Worm (Caenorhabditis elegans) whole organism, early embryonic: ENCODE results near the gene Y43F8B.10.

Experiments
- aly-1 ChIP-seq: sonication (generic microtip); optimal IDR thresholded peaks from 2 replicates; lab custom pipeline; 2016; ENCODE audit warnings: missing genetic modification characterization, missing compliant biosample characterization
- ama-1 ChIP-seq: fragments of 150-350 bp; optimal IDR thresholded peaks from 2 replicates; lab custom pipeline; 2014
- ceh-36 ChIP-seq: sonication (generic microtip); optimal IDR thresholded peaks from 2 replicates; lab custom pipeline; 2016; ENCODE audit warnings: missing genetic modification characterization, inconsistent platforms, missing compliant biosample characterization
- ets-7 ChIP-seq: sonication (generic microtip); optimal IDR thresholded peaks from 2 replicates; lab custom pipeline; 2016; ENCODE audit warnings: missing genotype, missing genetic modification characterization, missing compliant biosample characterization
- flt-1 ChIP-seq: fragments of 200-800 bp; sonication (Bioruptor generic); IDR thresholded peaks from 2 replicates; pipeline ENCODE4 v1.3.6; 2022; ENCODE audit warnings: missing genetic modification characterization, missing compliant biosample characterization
- pes-1 ChIP-seq: fragments of 200-800 bp; sonication (Bioruptor generic); IDR thresholded peaks from 2 replicates; pipeline ENCODE4 v1.3.6; 2022; ENCODE audit warnings: missing genetic modification reagents, missing genetic modification characterization, missing compliant biosample characterization
- scrt-1 ChIP-seq: fragments of 200-800 bp; sonication (Bioruptor generic); IDR thresholded peaks from 2 replicates; pipeline ENCODE4 v1.3.6; 2022; ENCODE audit warnings: missing genetic modification characterization, missing compliant biosample characterization
- sea-1 ChIP-seq: fragments of 200-800 bp; sonication (Bioruptor generic); conservative IDR thresholded peaks from 2 replicates; pipeline ENCODE4 v1.3.6; 2022; ENCODE audit warnings: missing genetic modification characterization, missing compliant biosample characterization
- tra-4 ChIP-seq: sonication (generic microtip); optimal IDR thresholded peaks from 2 replicates; lab custom pipeline; 2017; ENCODE audit warnings: missing genetic modification characterization, missing compliant biosample characterization

ce11 chrV:19510925-19511324 lies 36.7 kb downstream of the Y43F8B.10 start:
- TF ChIP-seq ama-1 (lab: Kevin White, UChicago): no peak
- TF ChIP-seq sea-1 (GFP tag; lab: Robert Waterston, UW): no peak
- TF ChIP-seq flt-1 (GFP tag; lab: Robert Waterston, UW): no peak
- TF ChIP-seq aly-1 (tag; lab: Kevin White, UChicago): no peak
- TF ChIP-seq ets-7 (tag; lab: Kevin White, UChicago): no peak
- no peak for TF ChIP-seq ceh-36 (tag; lab: Kevin White, UChicago)
- TF ChIP-seq tra-4 (tag; lab: Kevin White, UChicago): no peak
- TF ChIP-seq pes-1 (GFP tag; lab: Robert Waterston, UW): no peak
- no peak for TF ChIP-seq scrt-1 (GFP tag; lab: Robert Waterston, UW)
